Worm (Caenorhabditis elegans) whole organism, young adult: ENCODE results near the gene C54C6.11.

ENCODE experiments used
- B0336.3 ChIP-seq: fragments of 200-800 bp; sonication (Bioruptor generic); IDR thresholded peaks from 2 replicates; pipeline ENCODE4 v1.3.6; 2022; ENCODE audit warnings: missing genetic modification characterization, missing compliant biosample characterization
- D2030.7 ChIP-seq: fragments of 200-800 bp; sonication (Bioruptor generic); IDR thresholded peaks from 2 replicates; pipeline ENCODE4 v1.3.6; 2022; ENCODE audit warnings: missing genetic modification reagents, missing genetic modification characterization, missing compliant biosample characterization
- F37B4.10 ChIP-seq: fragments of 200-800 bp; sonication (Bioruptor generic); IDR thresholded peaks from 2 replicates; pipeline ENCODE4 v1.3.6; 2022; ENCODE audit warnings: missing genetic modification characterization, missing compliant biosample characterization
- F39B2.1 ChIP-seq: fragments of 200-800 bp; sonication (Bioruptor generic); IDR thresholded peaks from 2 replicates; pipeline ENCODE4 v1.3.6; 2022; ENCODE audit warnings: missing genetic modification reagents, missing genetic modification characterization, missing compliant biosample characterization
- F49E8.2 ChIP-seq: sonication (generic microtip); optimal IDR thresholded peaks from 3 replicates; lab custom pipeline; 2017; ENCODE audit warnings: missing genetic modification characterization, mild to moderate bottlenecking, missing compliant biosample characterization, antibody characterized with exemption, moderate library complexity; ENCODE audit not compliant: insufficient read depth
- K11D2.4 ChIP-seq: fragments of 200-800 bp; sonication (Bioruptor generic); IDR thresholded peaks from 2 replicates; pipeline ENCODE4 v1.3.6; 2022; ENCODE audit warnings: missing genetic modification reagents, missing genetic modification characterization, missing compliant biosample characterization
- Y53G8AR.9 ChIP-seq: fragments of 200-800 bp; sonication (Bioruptor generic); conservative IDR thresholded peaks from 2 replicates; pipeline ENCODE4 v1.3.6; 2022; ENCODE audit warnings: missing genetic modification reagents, missing genetic modification characterization, missing compliant biosample characterization
- Y56A3A.18 ChIP-seq: fragments of 200-800 bp; sonication (Bioruptor generic); IDR thresholded peaks from 2 replicates; pipeline ENCODE4 v1.3.6; 2022; ENCODE audit warnings: missing genetic modification reagents, missing genetic modification characterization, missing compliant biosample characterization
- Y95B8A.8 ChIP-seq: fragments of 200-800 bp; sonication (Bioruptor generic); IDR thresholded peaks from 2 replicates; pipeline ENCODE4 v1.3.6; 2022; ENCODE audit warnings: missing genetic modification reagents, missing genetic modification characterization, missing compliant biosample characterization
- aptf-3 ChIP-seq: fragments of 200-800 bp; sonication (Bioruptor generic); IDR thresholded peaks from 2 replicates; pipeline ENCODE4 v1.3.6; 2022; ENCODE audit warnings: missing genetic modification characterization, missing compliant biosample characterization
- atf-7 ChIP-seq: sonication (generic microtip); optimal IDR thresholded peaks from 2 replicates; lab custom pipeline; 2017; ENCODE audit warnings: mild to moderate bottlenecking, missing genetic modification characterization, missing compliant biosample characterization
- bed-1 ChIP-seq: fragments of 200-800 bp; sonication (Bioruptor generic); IDR thresholded peaks from 2 replicates; pipeline ENCODE4 v1.3.6; 2022; ENCODE audit warnings: missing genetic modification reagents, missing genetic modification characterization, missing compliant biosample characterization
- bed-2 ChIP-seq: fragments of 200-800 bp; sonication (Bioruptor generic); IDR thresholded peaks from 2 replicates; pipeline ENCODE4 v1.3.6; 2022; ENCODE audit warnings: missing genetic modification reagents, missing genetic modification characterization, missing compliant biosample characterization
- ccch-3 ChIP-seq: fragments of 200-800 bp; sonication (Bioruptor generic); optimal IDR thresholded peaks from 2 replicates; lab custom pipeline; 2018; ENCODE audit warnings: mild to moderate bottlenecking, missing genetic modification characterization, missing compliant biosample characterization
- ceh-91 ChIP-seq: fragments of 200-800 bp; sonication (Bioruptor generic); IDR thresholded peaks from 2 replicates; pipeline ENCODE4 v1.3.6; 2022; ENCODE audit warnings: missing genetic modification reagents, missing genetic modification characterization, missing compliant biosample characterization
- chd-7 ChIP-seq: sonication (generic microtip); optimal IDR thresholded peaks from 2 replicates; lab custom pipeline; 2016; ENCODE audit warnings: mild to moderate bottlenecking, missing genetic modification characterization, moderate library complexity, missing compliant biosample characterization
- dox-1 ChIP-seq: fragments of 200-800 bp; sonication (Bioruptor generic); IDR thresholded peaks from 2 replicates; pipeline ENCODE4 v1.3.6; 2022; ENCODE audit warnings: missing genetic modification reagents, missing genetic modification characterization, missing compliant biosample characterization
- dpl-1 ChIP-seq: fragments of 150-350 bp; optimal IDR thresholded peaks from 2 replicates; lab custom pipeline; 2014; ENCODE audit warnings: missing biosample characterization, missing genetic modification reagents, missing genetic modification characterization
- efl-1 ChIP-seq: fragments of 150-350 bp; optimal IDR thresholded peaks from 2 replicates; lab custom pipeline; 2014; ENCODE audit warnings: missing biosample characterization, missing genetic modification reagents, missing genetic modification characterization
- ekl-4 ChIP-seq: fragments of 200-800 bp; sonication (Bioruptor generic); IDR thresholded peaks from 2 replicates; pipeline ENCODE4 v1.3.6; 2022; ENCODE audit warnings: missing genetic modification reagents, missing genetic modification characterization, missing compliant biosample characterization
- fkh-3 ChIP-seq: sonication (generic microtip); optimal IDR thresholded peaks from 2 replicates; lab custom pipeline; 2016; ENCODE audit warnings: mild to moderate bottlenecking, missing genetic modification characterization, missing compliant biosample characterization
- hrde-1 ChIP-seq: sonication (generic microtip); optimal IDR thresholded peaks from 2 replicates; lab custom pipeline; 2016; ENCODE audit warnings: missing genetic modification characterization, mild to moderate bottlenecking, missing compliant biosample characterization, moderate library complexity, missing genotype, missing genetic modification reagents, borderline replicate concordance
- lag-1 ChIP-seq: fragments of 200-800 bp; sonication (Bioruptor generic); IDR thresholded peaks from 2 replicates; pipeline ENCODE4 v1.3.6; 2022; ENCODE audit warnings: missing genetic modification reagents, missing genetic modification characterization, missing compliant biosample characterization
- let-607 ChIP-seq, 2 experiments: fragments of 200-800 bp in 1 of 2; sonication (Bioruptor generic) in 1 of 2; sonication (generic microtip) in 1 of 2; optimal IDR thresholded peaks; 2 replicates each; lab custom pipeline; 2016 to 2018; ENCODE audit warnings: mild to moderate bottlenecking in 2 of 2, missing compliant biosample characterization in 2 of 2, missing genetic modification characterization in 2 of 2, moderate library complexity in 2 of 2, missing genotype in 1 of 2
- lin-35 ChIP-seq, 3 experiments: fragments of 150-350 bp in 2 of 3; sonication (generic microtip) in 1 of 3; optimal IDR thresholded peaks; 2 replicates each; lab custom pipeline; 2014 to 2018; ENCODE audit warnings: missing biosample characterization in 3 of 3, missing genetic modification characterization in 3 of 3, missing genetic modification reagents in 3 of 3
- lin-54 ChIP-seq: fragments of 200-800 bp; sonication (Bioruptor generic); optimal IDR thresholded peaks from 2 replicates; lab custom pipeline; 2018; ENCODE audit warnings: mild to moderate bottlenecking, missing genetic modification characterization, missing compliant biosample characterization
- lsy-27 ChIP-seq: sonication (generic microtip); optimal IDR thresholded peaks from 2 replicates; lab custom pipeline; 2017; ENCODE audit warnings: missing genetic modification characterization, mild to moderate bottlenecking, missing compliant biosample characterization, antibody characterized with exemption, missing genotype, borderline replicate concordance; ENCODE audit not compliant: insufficient read depth
- madf-10 ChIP-seq: sonication (generic microtip); optimal IDR thresholded peaks from 2 replicates; lab custom pipeline; 2016; ENCODE audit warnings: mild to moderate bottlenecking, missing genetic modification characterization, missing compliant biosample characterization
- madf-6 ChIP-seq: fragments of 200-800 bp; sonication (Bioruptor generic); IDR thresholded peaks from 2 replicates; pipeline ENCODE4 v1.3.6; 2022; ENCODE audit warnings: missing genetic modification reagents, missing genetic modification characterization, missing compliant biosample characterization
- madf-8 ChIP-seq: fragments of 200-800 bp; sonication (Bioruptor generic); conservative IDR thresholded peaks from 2 replicates; pipeline ENCODE4 v1.3.6; 2022; ENCODE audit warnings: missing genetic modification reagents, missing genetic modification characterization, missing compliant biosample characterization
- mcd-1 ChIP-seq: fragments of 200-800 bp; sonication (Bioruptor generic); IDR thresholded peaks from 2 replicates; pipeline ENCODE4 v1.3.6; 2022; ENCODE audit warnings: missing genetic modification reagents, missing genetic modification characterization, missing compliant biosample characterization
- mel-28 ChIP-seq: sonication (generic microtip); optimal IDR thresholded peaks from 2 replicates; lab custom pipeline; 2016; ENCODE audit warnings: borderline replicate concordance, mild to moderate bottlenecking, missing genetic modification characterization, missing compliant biosample characterization
- mes-4 ChIP-seq: sonication (generic microtip); optimal IDR thresholded peaks from 2 replicates; lab custom pipeline; 2016; ENCODE audit warnings: missing genotype, missing genetic modification characterization, missing compliant biosample characterization
- nfyb-1 ChIP-seq: fragments of 200-800 bp; sonication (Bioruptor generic); IDR thresholded peaks from 2 replicates; pipeline ENCODE4 v1.3.6; 2022; ENCODE audit warnings: missing genetic modification reagents, missing genetic modification characterization, missing compliant biosample characterization
- nhr-179 ChIP-seq: sonication (generic microtip); optimal IDR thresholded peaks from 2 replicates; lab custom pipeline; 2016; ENCODE audit warnings: mild to moderate bottlenecking, missing genetic modification characterization, missing compliant biosample characterization
- pbrm-1 ChIP-seq: fragments of 200-800 bp; sonication (Bioruptor generic); IDR thresholded peaks from 2 replicates; pipeline ENCODE4 v1.3.6; 2022; ENCODE audit warnings: missing genetic modification reagents, missing genetic modification characterization, missing compliant biosample characterization
- pha-4 ChIP-seq: fragments of 150-350 bp; sonication (generic microtip); optimal IDR thresholded peaks from 2 replicates; lab custom pipeline; 2014; ENCODE audit warnings: missing biosample characterization, missing genetic modification reagents, missing genetic modification characterization
- repo-1 ChIP-seq: sonication (generic microtip); optimal IDR thresholded peaks from 2 replicates; lab custom pipeline; 2017; ENCODE audit warnings: mild to moderate bottlenecking, missing genetic modification characterization, missing compliant biosample characterization
- rpc-1 ChIP-seq, 2 experiments: fragments of 150-350 bp in 1 of 2; sonication (generic microtip) in 1 of 2; optimal IDR thresholded peaks; 2 replicates each; lab custom pipeline; 2014 to 2018; ENCODE audit warnings: missing biosample characterization in 1 of 2, missing genetic modification characterization in 1 of 2, missing genetic modification reagents in 1 of 2, missing genotype in 1 of 2
- sea-2 ChIP-seq: fragments of 200-800 bp; sonication (Bioruptor generic); IDR thresholded peaks from 2 replicates; pipeline ENCODE4 v1.3.6; 2022; ENCODE audit warnings: missing genetic modification characterization, missing compliant biosample characterization
- snpc-1.1 ChIP-seq: sonication (generic microtip); optimal IDR thresholded peaks from 2 replicates; lab custom pipeline; 2017; ENCODE audit warnings: missing genetic modification characterization, mild to moderate bottlenecking, missing compliant biosample characterization, antibody characterized with exemption, moderate library complexity, missing genotype, missing genetic modification reagents; ENCODE audit not compliant: insufficient read depth
- snpc-3.4 ChIP-seq: sonication (generic microtip); optimal IDR thresholded peaks from 2 replicates; lab custom pipeline; 2017; ENCODE audit warnings: missing genetic modification characterization, mild to moderate bottlenecking, missing compliant biosample characterization, antibody characterized with exemption, moderate library complexity, missing genotype, missing genetic modification reagents
- sptf-2 ChIP-seq: fragments of 200-800 bp; sonication (Bioruptor generic); optimal IDR thresholded peaks from 2 replicates; lab custom pipeline; 2018; ENCODE audit warnings: mild to moderate bottlenecking, missing genetic modification characterization, missing compliant biosample characterization
- tlf-1 ChIP-seq: fragments of 200-800 bp; sonication (Bioruptor generic); optimal IDR thresholded peaks from 2 replicates; lab custom pipeline; 2018; ENCODE audit warnings: mild to moderate bottlenecking, missing genetic modification characterization, missing compliant biosample characterization
- zim-3 ChIP-seq: sonication (generic microtip); optimal IDR thresholded peaks from 2 replicates; lab custom pipeline; 2017; ENCODE audit warnings: mild to moderate bottlenecking, missing genetic modification characterization, moderate library complexity, missing compliant biosample characterization
- ztf-25 ChIP-seq: fragments of 200-800 bp; sonication (Bioruptor generic); IDR thresholded peaks from 2 replicates; pipeline ENCODE4 v1.3.6; 2022; ENCODE audit warnings: missing genetic modification reagents, missing genetic modification characterization, missing compliant biosample characterization
- ztf-3 ChIP-seq: fragments of 200-800 bp; sonication (Bioruptor generic); optimal IDR thresholded peaks from 2 replicates; lab custom pipeline; 2018; ENCODE audit warnings: mild to moderate bottlenecking, missing genetic modification characterization, missing compliant biosample characterization

C54C6.11 gene

ce11 chrIII:3505051-3505548 is 43.0 kb upstream of the C54C6.11 start, which contains the start of gene lias-1 (continued):
- TF ChIP-seq madf-8 (GFP tag; lab: Robert Waterston, UW) (peak; percentile 39), F39B2.1 (GFP tag; lab: Robert Waterston, UW) (no peak), ceh-91 (GFP tag; lab: Robert Waterston, UW) (peak; percentile 52), F49E8.2 (tag; lab: Kevin White, UChicago) (peak; percentile 72), pbrm-1 (GFP tag; lab: Robert Waterston, UW) (no peak), dox-1 (GFP tag; lab: Robert Waterston, UW) (peak; percentile 75), mes-4 (tag; lab: Kevin White, UChicago) (no peak), hrde-1 (tag; lab: Kevin White, UChicago) (no peak), F37B4.10 (GFP tag; lab: Robert Waterston, UW) (no peak), repo-1 (no peak), lsy-27 (no peak), sea-2 (GFP tag; lab: Robert Waterston, UW) (no peak), B0336.3 (GFP tag; lab: Robert Waterston, UW) (0 out of 2 replicates have a peak, but pooled peaks have one; percentile 27), ztf-25 (GFP tag; lab: Robert Waterston, UW) (no peak), bed-1 (no peak), sptf-2 (GFP tag; lab: Kevin White, UChicago) (no peak), snpc-1.1 (tag; lab: Kevin White, UChicago) (peak; percentile 14), mcd-1 (GFP tag; lab: Robert Waterston, UW) (peak; percentile 78), ccch-3 (GFP tag; lab: Kevin White, UChicago) (no peak), dpl-1 (peak; percentile 58), rpc-1 (optimal IDR thresholded peaks at IDR 0.05; lab: Kevin White, UChicago) (no peak), rpc-1 (tag; optimal IDR thresholded peaks at IDR 0.05; lab: Kevin White, UChicago) (no peak), madf-10 (tag; lab: Kevin White, UChicago) (peak; percentile 38), aptf-3 (GFP tag; lab: Robert Waterston, UW) (no peak), lin-35 (GFP tag; optimal IDR thresholded peaks at IDR 0.05; lab: Kevin White, UChicago) (peak in 1 of 3 experiments; percentile 68), Y56A3A.18 (GFP tag; lab: Robert Waterston, UW) (no peak), nhr-179 (no peak), zim-3 (tag; lab: Kevin White, UChicago) (no peak), madf-6 (peak; percentile 75), nfyb-1 (GFP tag; lab: Robert Waterston, UW) (0 out of 2 replicates have a peak, but pooled peaks have one; percentile 27), ztf-3 (GFP tag; lab: Kevin White, UChicago) (no peak), Y95B8A.8 (GFP tag; lab: Robert Waterston, UW) (no peak; the same call in 1 of the 2 replicates), bed-2 (GFP tag; lab: Robert Waterston, UW) (no peak), snpc-3.4 (tag; lab: Kevin White, UChicago) (no peak), lag-1 (GFP tag; lab: Robert Waterston, UW) (no peak), K11D2.4 (GFP tag; lab: Robert Waterston, UW) (no peak), let-607 (tag; optimal IDR thresholded peaks at IDR 0.05; lab: Kevin White, UChicago) (no peak), tlf-1 (GFP tag; lab: Kevin White, UChicago) (peak; percentile 33), Y53G8AR.9 (0 out of 2 replicates have a peak, but pooled peaks have one; percentile 39), pha-4 (tag; lab: Kevin White, UChicago) (peak; percentile 31), ekl-4 (GFP tag; lab: Robert Waterston, UW) (0 out of 2 replicates have a peak, but pooled peaks have one; percentile 34), D2030.7 (peak; percentile 55; the same call in 1 of the 2 replicates), fkh-3 (tag; lab: Kevin White, UChicago) (no peak), lin-54 (GFP tag; lab: Kevin White, UChicago) (peak; percentile 69), chd-7 (tag; lab: Kevin White, UChicago) (no peak), atf-7 (tag; lab: Kevin White, UChicago) (no peak), mel-28 (tag; lab: Kevin White, UChicago) (no peak), efl-1 (GFP tag; lab: Kevin White, UChicago) (peak; percentile 60)
